Worm (Caenorhabditis elegans) whole organism, midembryonic: Measurements from ENCODE around the gene cutl-26.

ENCODE experiments used
- flt-1 ChIP-seq: fragments of 200-800 bp; sonication (Bioruptor generic); IDR thresholded peaks from 2 replicates; pipeline ENCODE4 v1.3.6; 2022; ENCODE audit warnings: missing genetic modification characterization, missing compliant biosample characterization
- med-1 ChIP-seq: sonication (generic microtip); optimal IDR thresholded peaks from 2 replicates; lab custom pipeline; 2017; ENCODE audit warnings: missing genetic modification characterization, mild to moderate bottlenecking, missing compliant biosample characterization, antibody characterized with exemption, missing genetic modification reagents; ENCODE audit not compliant: insufficient read depth

- TF ChIP-seq med-1 (GFP tag; lab: Kevin White, UChicago) (no peak), flt-1 (GFP tag; lab: Robert Waterston, UW) (no peak)
Observed at ce11 chrIV:676280-676679, 31.3 kb downstream of the cutl-26 start, which contains the start of gene K11H12.5.
